Worm (Caenorhabditis elegans) whole organism, L3 larva: ENCODE results near the gene C53B7.3.
"Not testable (repeated sequence)": the region's sequence is repeated elsewhere in the genome, so short reads cannot be mapped to it uniquely, and the experiment has no call there.

Experiments used
- ama-1 ChIP-seq: fragments of 150-350 bp; optimal IDR thresholded peaks from 2 replicates; lab custom pipeline; 2018
- elt-1 ChIP-seq: fragments of 150-350 bp; optimal IDR thresholded peaks from 2 replicates; lab custom pipeline; 2014; ENCODE audit warnings: missing biosample characterization, missing genetic modification characterization
- fos-1 ChIP-seq: fragments of 150-350 bp; optimal IDR thresholded peaks from 2 replicates; lab custom pipeline; 2014; ENCODE audit warnings: missing biosample characterization, missing genetic modification characterization
- lin-39 ChIP-seq: fragments of 150-350 bp; optimal IDR thresholded peaks from 2 replicates; lab custom pipeline; 2018; ENCODE audit warnings: missing biosample characterization, missing genetic modification reagents, missing genetic modification characterization
- nhr-25 ChIP-seq: sonication (generic microtip); optimal IDR thresholded peaks from 2 replicates; lab custom pipeline; 2017; ENCODE audit warnings: missing biosample characterization, missing genetic modification characterization
- nhr-28 ChIP-seq: fragments of 150-350 bp; optimal IDR thresholded peaks from 2 replicates; lab custom pipeline; 2014; ENCODE audit warnings: missing biosample characterization, missing genetic modification characterization
- nhr-77 ChIP-seq: fragments of 150-350 bp; optimal IDR thresholded peaks from 2 replicates; lab custom pipeline; 2014; ENCODE audit warnings: missing biosample characterization, missing genetic modification characterization
- pha-4 ChIP-seq: fragments of 150-350 bp; optimal IDR thresholded peaks from 2 replicates; lab custom pipeline; 2014; ENCODE audit warnings: missing biosample characterization, missing genetic modification reagents, missing genetic modification characterization
- pqm-1 ChIP-seq: fragments of 150-350 bp; optimal IDR thresholded peaks from 2 replicates; lab custom pipeline; 2017; ENCODE audit warnings: missing biosample characterization, missing genetic modification characterization, inconsistent platforms
- sea-2 ChIP-seq: fragments of 150-350 bp; sonication (generic microtip); optimal IDR thresholded peaks from 4 replicates; lab custom pipeline; 2014; ENCODE audit warnings: missing biosample characterization, missing genetic modification reagents, missing genetic modification characterization

ce11 chrX:6868669-6869068 is 24.1 kb downstream of the C53B7.3 start, which contains the start of gene C53B7.6:
- TF ChIP-seq lin-39 (tag; lab: Kevin White, UChicago); pqm-1 (tag; lab: Kevin White, UChicago); elt-1 (tag; lab: Kevin White, UChicago); sea-2; ama-1 (lab: Kevin White, UChicago); nhr-28 (tag; lab: Kevin White, UChicago); pha-4 (tag; lab: Kevin White, UChicago); nhr-77 (tag; lab: Kevin White, UChicago); nhr-25; fos-1 (tag; lab: Kevin White, UChicago): not testable (repeated sequence)
